Worm (Caenorhabditis elegans) whole organism, mixed stage, embryonic: ENCODE data around the gene C36A4.10.

ENCODE experiments used
- ham-2 ChIP-seq: fragments of 200-800 bp; sonication (Bioruptor generic); optimal IDR thresholded peaks from 2 replicates; lab custom pipeline; 2018; ENCODE audit warnings: mild to moderate bottlenecking, missing genetic modification characterization, missing compliant biosample characterization
- nhr-237 ChIP-seq: fragments of 150-350 bp; optimal IDR thresholded peaks from 2 replicates; lab custom pipeline; 2014; ENCODE audit warnings: missing biosample characterization, missing genetic modification characterization

ce11 chrIII:3878986-3879756, 47.9 kb upstream of the C36A4.10 start:
- no peak for TF ChIP-seq ham-2 (GFP tag; lab: Kevin White, UChicago)
- TF ChIP-seq nhr-237 (tag; lab: Kevin White, UChicago): no peak
